Worm (Caenorhabditis elegans): ENCODE data around the gene hint-3.

hint-3 gene

DNA sequence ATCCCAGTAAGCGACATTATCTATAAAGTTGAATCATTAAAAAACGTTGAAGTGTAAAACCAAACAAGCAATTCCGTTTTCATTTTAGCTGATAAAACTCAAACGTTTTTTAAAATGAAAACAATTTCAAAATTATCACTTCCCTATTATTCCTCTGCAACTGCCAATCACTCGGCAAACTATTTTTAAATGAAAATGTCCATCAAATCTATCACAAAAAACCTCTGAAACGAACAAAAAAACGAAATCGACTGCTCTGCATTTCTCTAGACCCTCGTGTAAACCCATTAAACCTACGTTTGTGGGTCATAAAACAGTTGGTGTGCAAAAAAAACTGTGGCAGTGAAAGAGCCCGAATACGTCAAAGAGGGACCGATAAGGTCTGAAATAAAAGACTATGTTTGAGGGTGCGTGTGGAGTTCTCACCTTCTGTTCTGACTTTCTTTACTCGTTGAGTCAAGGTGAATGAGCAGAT, 17.8 kb upstream of the hint-3 start, which contains the start of gene fbxl-5:
Gene fbxl-5 (plus strand): TSS at position 425 of the 475 bp plus-strand sequence.
- TF ChIP-seq ceh-45 (GFP tag; IDR thresholded peaks at IDR 0.05) (no peak), ttx-3 (tag; optimal IDR thresholded peaks at IDR 0.05) (no peak), odd-2 (tag; optimal IDR thresholded peaks at IDR 0.05) (no peak), pax-1 (tag; optimal IDR thresholded peaks at IDR 0.05) (no peak), tbx-2 (tag; optimal IDR thresholded peaks at IDR 0.05) (no peak), sdc-2 (tag; optimal IDR thresholded peaks at IDR 0.05) (no peak), C08G9.2 (tag; optimal IDR thresholded peaks at IDR 0.05) (no peak), unc-55 (GFP tag; optimal IDR thresholded peaks at IDR 0.05) (no peak), pat-9 (tag; optimal IDR thresholded peaks at IDR 0.05) (no peak), mec-3 (tag; optimal IDR thresholded peaks at IDR 0.05; ENCODE audit: borderline replicate concordance) (no peak), ahr-1 (tag; optimal IDR thresholded peaks at IDR 0.05) (no peak)

DNA sequence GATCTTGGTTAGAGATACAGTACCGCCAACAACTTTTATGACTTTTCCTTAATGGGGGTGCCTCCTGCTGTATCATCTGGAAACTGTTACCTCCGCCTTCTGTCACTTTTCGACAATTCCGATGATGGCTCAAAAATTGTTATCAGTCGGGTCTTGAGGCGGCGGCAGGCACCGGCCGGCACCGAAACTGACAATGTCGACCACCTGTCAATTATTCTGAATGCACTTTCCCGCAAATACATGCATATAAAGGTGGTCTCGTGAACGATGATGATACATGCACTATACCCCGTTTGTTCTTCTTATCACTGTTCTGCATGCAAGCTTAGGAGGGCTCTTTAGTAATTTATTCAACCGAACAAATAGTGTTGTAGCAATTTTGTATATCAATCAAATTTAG, 16.2 kb upstream of the hint-3 start:
- TF ChIP-seq tbx-2 (tag; optimal IDR thresholded peaks at IDR 0.05) (no peak), K02D7.2 (tag; optimal IDR thresholded peaks at IDR 0.05) (no peak), hlh-15 (tag; optimal IDR thresholded peaks at IDR 0.05) (no peak), pax-1 (tag; optimal IDR thresholded peaks at IDR 0.05) (no peak), ceh-34 (tag; optimal IDR thresholded peaks at IDR 0.05) (no peak), unc-3 (GFP tag; conservative IDR thresholded peaks at IDR 0.05) (no peak), unc-3 (tag; optimal IDR thresholded peaks at IDR 0.05) (no peak)

DNA sequence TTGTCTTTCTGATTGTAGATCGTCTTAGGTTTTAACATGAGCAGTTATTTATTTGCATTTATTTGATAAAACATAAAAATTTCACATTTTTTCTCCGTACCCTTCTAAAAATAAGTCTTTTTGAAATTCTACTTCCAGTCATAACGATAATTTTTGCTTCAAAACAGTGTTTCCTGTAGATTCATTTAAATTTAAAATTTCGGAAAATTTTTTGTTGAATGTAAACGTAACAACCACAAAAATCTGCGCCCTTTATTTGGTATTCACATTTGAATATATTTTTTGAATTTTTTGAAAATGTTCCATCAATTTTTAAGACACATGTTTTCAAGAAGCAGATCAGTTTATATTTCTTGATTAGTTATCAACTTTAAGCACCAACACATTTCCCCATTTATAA, 14.9 kb upstream of the hint-3 start:
- TF ChIP-seq zip-5 (tag; optimal IDR thresholded peaks at IDR 0.05) (no peak), tbx-7 (tag; optimal IDR thresholded peaks at IDR 0.05) (no peak), ceh-6 (GFP tag; optimal IDR thresholded peaks at IDR 0.05) (no peak), syd-9 (tag; optimal IDR thresholded peaks at IDR 0.05) (no peak), pha-2 (tag; optimal IDR thresholded peaks at IDR 0.05) (no peak), ets-4 (tag; optimal IDR thresholded peaks at IDR 0.05) (no peak), C08G9.2 (tag; optimal IDR thresholded peaks at IDR 0.05) (no peak), hlh-6 (tag; optimal IDR thresholded peaks at IDR 0.05) (no peak), tbx-2 (tag; optimal IDR thresholded peaks at IDR 0.05) (no peak), ceh-2 (tag; optimal IDR thresholded peaks at IDR 0.05) (no peak), ama-1 (optimal IDR thresholded peaks at IDR 0.05) (no peak), unc-3 (GFP tag; conservative IDR thresholded peaks at IDR 0.05) (no peak), unc-3 (tag; optimal IDR thresholded peaks at IDR 0.05) (no peak), ref-2 (tag; optimal IDR thresholded peaks at IDR 0.05) (no peak), sox-4 (tag; optimal IDR thresholded peaks at IDR 0.05) (no peak), hlh-8 (tag; optimal IDR thresholded peaks at IDR 0.05) (no peak)

DNA sequence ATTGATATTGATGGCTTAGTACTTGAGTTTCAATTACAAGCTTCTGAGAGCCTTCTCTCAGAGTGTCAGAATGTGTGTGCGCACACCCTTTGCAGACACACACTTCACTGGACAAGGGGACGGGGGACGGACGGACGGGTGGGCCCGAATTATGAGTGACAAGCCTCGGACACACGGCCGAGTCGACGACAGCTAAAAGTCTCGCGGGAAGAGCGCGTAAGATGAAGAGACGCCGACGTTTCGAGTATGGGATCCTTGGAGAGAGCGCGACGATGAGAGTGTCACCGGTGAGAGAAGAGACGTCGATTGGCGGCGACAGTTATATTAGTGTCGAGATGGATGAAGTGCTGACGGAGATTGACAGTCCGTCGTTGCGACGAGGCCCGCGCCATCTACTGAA, 14.4 kb upstream of the hint-3 start:
- TF ChIP-seq mec-3 (tag; optimal IDR thresholded peaks at IDR 0.05; ENCODE audit: borderline replicate concordance) (peak; percentile 34), K09A11.1 (tag; optimal IDR thresholded peaks at IDR 0.05; ENCODE audit: insufficient read depth) (no peak), pha-2 (tag; optimal IDR thresholded peaks at IDR 0.05) (peak; percentile 29), ceh-34 (tag; optimal IDR thresholded peaks at IDR 0.05) (peak; percentile 17), dmd-4 (tag; optimal IDR thresholded peaks at IDR 0.05; ENCODE audit: borderline replicate concordance) (peak; percentile 30), C08G9.2 (tag; optimal IDR thresholded peaks at IDR 0.05) (peak; percentile 42), fkh-6 (tag; optimal IDR thresholded peaks at IDR 0.05) (peak; percentile 16), unc-55 (GFP tag; optimal IDR thresholded peaks at IDR 0.05) (peak; percentile 99), ama-1 (optimal IDR thresholded peaks at IDR 0.05) (no peak), ceh-14 (tag; optimal IDR thresholded peaks at IDR 0.05) (peak; percentile 48), ref-2 (tag; optimal IDR thresholded peaks at IDR 0.05) (peak; percentile 39), gmeb-2 (tag; optimal IDR thresholded peaks at IDR 0.05) (peak; percentile 25), odd-2 (tag; optimal IDR thresholded peaks at IDR 0.05) (no peak), ttx-3 (tag; optimal IDR thresholded peaks at IDR 0.05) (no peak), tbx-2 (tag; optimal IDR thresholded peaks at IDR 0.05) (peak; percentile 70), ceh-2 (tag; optimal IDR thresholded peaks at IDR 0.05) (peak; percentile 25), nfya-1 (tag; optimal IDR thresholded peaks at IDR 0.05) (peak; percentile 17), ceh-18 (tag; optimal IDR thresholded peaks at IDR 0.05) (peak; percentile 40)
